Fruit fly (Drosophila melanogaster) whole organism, pupa: ENCODE measurements around the gene Wdfy2.

Experiments used
- CG10348 ChIP-seq: fragments of 200-800 bp; sonication (Bioruptor generic); IDR thresholded peaks from 2 replicates; pipeline ENCODE4 v1.3.6; 2022; ENCODE audit warnings: missing biosample characterization, missing genetic modification characterization
- CG9948 ChIP-seq: fragments of 200-800 bp; sonication (Bioruptor generic); optimal IDR thresholded peaks from 2 replicates; lab custom pipeline; 2018; ENCODE audit warnings: missing biosample characterization, mild to moderate bottlenecking, missing genetic modification characterization, moderate library complexity
- D1 ChIP-seq: fragments of 200-800 bp; sonication (Bioruptor generic); optimal IDR thresholded peaks from 2 replicates; lab custom pipeline; 2018; ENCODE audit warnings: missing biosample characterization, mild to moderate bottlenecking, missing genetic modification characterization, moderate library complexity

dm6 chr2L:10472257-10472656, 49.2 kb downstream of the Wdfy2 start:
- TF ChIP-seq D1 (tag; lab: Kevin White, UChicago), result no peak
- no peak for TF ChIP-seq CG10348
- TF ChIP-seq CG9948, result no peak
